Fruit fly (Drosophila melanogaster) whole organism, embryonic: ENCODE results near the gene H15.

ENCODE experiments used
- Adf1 ChIP-seq: fragments of 200-800 bp; sonication (Bioruptor generic); IDR thresholded peaks from 2 replicates; pipeline ENCODE4 v1.3.6; 2022; ENCODE audit warnings: missing biosample characterization, missing genetic modification characterization
- Blimp-1 ChIP-seq: fragments of 200-800 bp; sonication (Bioruptor generic); optimal IDR thresholded peaks from 3 replicates; lab custom pipeline; 2018; ENCODE audit warnings: missing biosample characterization, missing genetic modification characterization, mild to moderate bottlenecking, moderate library complexity, missing genetic modification reagents
- CG10321 ChIP-seq: fragments of 200-800 bp; sonication (Bioruptor generic); IDR thresholded peaks from 2 replicates; pipeline ENCODE4 v1.3.6; 2022; ENCODE audit warnings: missing biosample characterization, missing genetic modification characterization
- CG11398 ChIP-seq: fragments of 200-800 bp; sonication (Bioruptor generic); optimal IDR thresholded peaks from 2 replicates; lab custom pipeline; 2016; ENCODE audit warnings: missing biosample characterization, missing genetic modification characterization
- CG12219 ChIP-seq: fragments of 200-800 bp; sonication (Bioruptor generic); optimal IDR thresholded peaks from 3 replicates; lab custom pipeline; 2018; ENCODE audit warnings: missing biosample characterization, mild to moderate bottlenecking, missing genetic modification characterization
- CG1603 ChIP-seq: fragments of 200-800 bp; sonication (Bioruptor generic); optimal IDR thresholded peaks from 2 replicates; lab custom pipeline; 2019; ENCODE audit warnings: missing biosample characterization, mild to moderate bottlenecking, missing genetic modification characterization, moderate library complexity
- CG18011 ChIP-seq: fragments of 200-800 bp; sonication (Bioruptor generic); optimal IDR thresholded peaks from 2 replicates; lab custom pipeline; 2017; ENCODE audit warnings: missing biosample characterization, missing genetic modification characterization, mild to moderate bottlenecking, moderate library complexity, missing genotype
- CG2129 ChIP-seq: fragments of 200-800 bp; sonication (Bioruptor generic); IDR thresholded peaks from 2 replicates; pipeline ENCODE4 v1.3.6; 2022; ENCODE audit warnings: missing biosample characterization, missing genetic modification characterization; ENCODE audit not compliant: partially characterized antibody
- CG3838 ChIP-seq: fragments of 200-800 bp; sonication (Bioruptor generic); optimal IDR thresholded peaks from 3 replicates; lab custom pipeline; 2016; ENCODE audit warnings: missing biosample characterization, missing genetic modification characterization
- CG4328 ChIP-seq: fragments of 200-800 bp; sonication (Bioruptor generic); optimal IDR thresholded peaks from 3 replicates; lab custom pipeline; 2017; ENCODE audit warnings: missing biosample characterization, missing genetic modification reagents, missing genetic modification characterization
- CG8924 ChIP-seq: fragments of 200-800 bp; optimal IDR thresholded peaks from 3 replicates; lab custom pipeline; 2019; ENCODE audit warnings: missing biosample characterization, mild to moderate bottlenecking, missing genetic modification characterization, moderate library complexity
- CG9437 ChIP-seq: fragments of 200-800 bp; sonication (Bioruptor generic); optimal IDR thresholded peaks from 2 replicates; lab custom pipeline; 2018; ENCODE audit warnings: missing biosample characterization, mild to moderate bottlenecking, missing genetic modification characterization
- CG9727 ChIP-seq: fragments of 200-800 bp; sonication (Bioruptor generic); optimal IDR thresholded peaks from 3 replicates; lab custom pipeline; 2017; ENCODE audit warnings: missing biosample characterization, mild to moderate bottlenecking, missing genetic modification characterization
- Fer2 ChIP-seq: fragments of 200-800 bp; sonication (Bioruptor generic); optimal IDR thresholded peaks from 2 replicates; lab custom pipeline; 2018; ENCODE audit warnings: missing biosample characterization, mild to moderate bottlenecking, missing genetic modification characterization, moderate library complexity
- Fer3 ChIP-seq: fragments of 200-800 bp; sonication (Bioruptor generic); optimal IDR thresholded peaks from 2 replicates; lab custom pipeline; 2018; ENCODE audit warnings: missing biosample characterization, mild to moderate bottlenecking, missing genetic modification characterization, moderate library complexity
- H15 ChIP-seq: fragments of 200-800 bp; sonication (Bioruptor generic); IDR thresholded peaks from 3 replicates; pipeline ENCODE4 v1.3.6; 2022; ENCODE audit warnings: missing biosample characterization, missing genetic modification characterization
- HHEX ChIP-seq: fragments of 200-800 bp; sonication (Bioruptor generic); optimal IDR thresholded peaks from 3 replicates; lab custom pipeline; 2017; ENCODE audit warnings: missing biosample characterization, mild to moderate bottlenecking, missing genetic modification characterization, missing genetic modification reagents
- HLHmδ ChIP-seq: fragments of 200-800 bp; sonication (Bioruptor generic); optimal IDR thresholded peaks from 2 replicates; lab custom pipeline; 2018; ENCODE audit warnings: missing biosample characterization, mild to moderate bottlenecking, missing genetic modification characterization, moderate library complexity
- Hr3 ChIP-seq: fragments of 200-800 bp; sonication (Bioruptor generic); optimal IDR thresholded peaks from 3 replicates; lab custom pipeline; 2016; ENCODE audit warnings: missing biosample characterization, missing genetic modification characterization
- Hr51 ChIP-seq, 2 experiments: fragments of 200-800 bp; sonication (Bioruptor generic); optimal IDR thresholded peaks; 2 replicates in 1 of 2; 3 replicates in 1 of 2; lab custom pipeline; 2016 to 2018; ENCODE audit warnings: missing biosample characterization in 2 of 2, missing genetic modification characterization in 2 of 2, mild to moderate bottlenecking in 1 of 2, moderate library complexity in 1 of 2
- MBD-R2 ChIP-seq: fragments of 200-800 bp; sonication (Bioruptor generic); IDR thresholded peaks from 2 replicates; pipeline ENCODE4 v1.3.6; 2022; ENCODE audit warnings: missing biosample characterization, missing genetic modification characterization
- Med ChIP-seq: fragments of 200-800 bp; sonication (Bioruptor generic); peaks from one replicate; lab custom pipeline; 2016; ENCODE audit warnings: missing biosample characterization, missing genetic modification characterization, mild to moderate bottlenecking, inconsistent platforms, moderate library complexity
- NC2α ChIP-seq: fragments of 200-800 bp; sonication (Bioruptor generic); optimal IDR thresholded peaks from 2 replicates; lab custom pipeline; 2016; ENCODE audit warnings: missing biosample characterization, missing genetic modification characterization
- NK7.1 ChIP-seq: fragments of 200-800 bp; sonication (Bioruptor generic); optimal IDR thresholded peaks from 3 replicates; lab custom pipeline; 2016; ENCODE audit warnings: missing biosample characterization, missing genetic modification characterization
- PHDP ChIP-seq: fragments of 200-800 bp; sonication (Bioruptor generic); optimal IDR thresholded peaks from 3 replicates; lab custom pipeline; 2018; ENCODE audit warnings: missing biosample characterization, mild to moderate bottlenecking, missing genetic modification characterization, moderate library complexity
- Scr ChIP-seq: fragments of 200-800 bp; sonication (Bioruptor generic); IDR thresholded peaks from 2 replicates; pipeline ENCODE4 v1.3.6; 2022; ENCODE audit warnings: missing biosample characterization, missing genetic modification characterization; ENCODE audit not compliant: partially characterized antibody
- Side ChIP-seq: fragments of 200-800 bp; sonication (Bioruptor generic); optimal IDR thresholded peaks from 2 replicates; lab custom pipeline; 2016; ENCODE audit warnings: missing biosample characterization, missing genetic modification characterization
- Six4 ChIP-seq: fragments of 200-800 bp; sonication (Bioruptor generic); optimal IDR thresholded peaks from 2 replicates; lab custom pipeline; 2016; ENCODE audit warnings: missing biosample characterization, missing genetic modification characterization
- Sox100B ChIP-seq: fragments of 200-800 bp; sonication (Bioruptor generic); optimal IDR thresholded peaks from 3 replicates; lab custom pipeline; 2018; ENCODE audit warnings: missing biosample characterization, mild to moderate bottlenecking, missing genetic modification characterization
- Sox102F ChIP-seq: fragments of 200-800 bp; sonication (Bioruptor generic); optimal IDR thresholded peaks from 2 replicates; lab custom pipeline; 2018; ENCODE audit warnings: missing biosample characterization, mild to moderate bottlenecking, missing genetic modification characterization, moderate library complexity
- Stat92E ChIP-seq, 3 experiments: fragments of >200 bp in 2 of 3; fragments of 200-800 bp in 1 of 3; sonication (Bioruptor generic) in 1 of 3; optimal IDR thresholded peaks; 2 replicates each; lab custom pipeline; 2017 to 2019; ENCODE audit warnings: missing biosample characterization in 3 of 3, missing genetic modification characterization in 3 of 3, mild to moderate bottlenecking in 1 of 3, moderate library complexity in 1 of 3
- amos ChIP-seq: fragments of 200-800 bp; sonication (Bioruptor generic); IDR thresholded peaks from 2 replicates; pipeline ENCODE4 v1.3.6; 2022; ENCODE audit warnings: missing biosample characterization, missing genetic modification characterization; ENCODE audit not compliant: partially characterized antibody
- aop ChIP-seq: fragments of 200-800 bp; sonication (Bioruptor generic); IDR thresholded peaks from 2 replicates; pipeline ENCODE4 v1.3.6; 2022; ENCODE audit warnings: missing biosample characterization, missing genetic modification characterization
- crc ChIP-seq: fragments of 200-800 bp; sonication (Bioruptor generic); optimal IDR thresholded peaks from 2 replicates; lab custom pipeline; 2016; ENCODE audit warnings: missing biosample characterization, missing genetic modification characterization
- crol ChIP-seq: fragments of 200-800 bp; sonication (Bioruptor generic); IDR thresholded peaks from 2 replicates; pipeline ENCODE4 v1.3.6; 2022; ENCODE audit warnings: missing biosample characterization, missing genetic modification characterization
- ewg ChIP-seq: fragments of 200-800 bp; sonication (Bioruptor generic); optimal IDR thresholded peaks from 3 replicates; lab custom pipeline; 2017; ENCODE audit warnings: mild to moderate bottlenecking, missing biosample characterization, missing genetic modification reagents, missing genetic modification characterization
- exex ChIP-seq: fragments of 200-800 bp; sonication (Bioruptor generic); optimal IDR thresholded peaks from 4 replicates; lab custom pipeline; 2018; ENCODE audit warnings: missing biosample characterization, mild to moderate bottlenecking, missing genetic modification characterization, moderate library complexity
- gfzf ChIP-seq: fragments of 200-800 bp; sonication (Bioruptor generic); optimal IDR thresholded peaks from 2 replicates; lab custom pipeline; 2016; ENCODE audit warnings: missing biosample characterization, mild to moderate bottlenecking, missing genetic modification characterization, moderate library complexity
- hth ChIP-seq: fragments of >200 bp; optimal IDR thresholded peaks from 2 replicates; lab custom pipeline; 2017; ENCODE audit warnings: inconsistent platforms
- lola ChIP-seq, 3 experiments: fragments of >200 bp in 2 of 3; fragments of 200-800 bp in 1 of 3; sonication (Bioruptor generic) in 1 of 3; optimal IDR thresholded peaks; 2 replicates each; lab custom pipeline; 2017 to 2019; ENCODE audit warnings: missing biosample characterization in 3 of 3, missing genetic modification characterization in 3 of 3, mild to moderate bottlenecking in 1 of 3, moderate library complexity in 1 of 3
- nau ChIP-seq: fragments of 200-800 bp; sonication (Bioruptor generic); optimal IDR thresholded peaks from 3 replicates; lab custom pipeline; 2017; ENCODE audit warnings: missing biosample characterization, mild to moderate bottlenecking, missing genetic modification characterization, missing genetic modification reagents
- nerfin-1 ChIP-seq: fragments of 200-800 bp; sonication (Bioruptor generic); optimal IDR thresholded peaks from 3 replicates; lab custom pipeline; 2019; ENCODE audit warnings: missing biosample characterization, mild to moderate bottlenecking, missing genetic modification characterization, moderate library complexity
- oc ChIP-seq: fragments of 200-800 bp; sonication (Bioruptor generic); optimal IDR thresholded peaks from 2 replicates; lab custom pipeline; 2018; ENCODE audit warnings: missing biosample characterization, mild to moderate bottlenecking, missing genetic modification characterization, moderate library complexity
- p53 ChIP-seq: fragments of 200-800 bp; sonication (Bioruptor generic); optimal IDR thresholded peaks from 2 replicates; lab custom pipeline; 2016; ENCODE audit warnings: missing biosample characterization, missing genetic modification characterization
- pfk ChIP-seq: fragments of 200-800 bp; sonication (Bioruptor generic); optimal IDR thresholded peaks from 2 replicates; lab custom pipeline; 2018; ENCODE audit warnings: missing biosample characterization, mild to moderate bottlenecking, missing genetic modification characterization, moderate library complexity
- sens ChIP-seq: fragments of 200-800 bp; sonication (Bioruptor generic); peaks from one replicate; lab custom pipeline; 2016; ENCODE audit warnings: missing biosample characterization, missing genetic modification characterization
- stwl ChIP-seq: fragments of 200-800 bp; sonication (Bioruptor generic); optimal IDR thresholded peaks from 3 replicates; lab custom pipeline; 2018; ENCODE audit warnings: missing biosample characterization, mild to moderate bottlenecking, missing genetic modification characterization, moderate library complexity
- trem ChIP-seq: fragments of 200-800 bp; optimal IDR thresholded peaks from 3 replicates; lab custom pipeline; 2019; ENCODE audit warnings: missing biosample characterization, mild to moderate bottlenecking, missing genetic modification characterization, moderate library complexity
- zf30C ChIP-seq: fragments of 200-800 bp; sonication (Bioruptor generic); optimal IDR thresholded peaks from 3 replicates; lab custom pipeline; 2018; ENCODE audit warnings: missing biosample characterization, mild to moderate bottlenecking, missing genetic modification characterization
- zfh2 ChIP-seq: fragments of 200-800 bp; sonication (Bioruptor generic); optimal IDR thresholded peaks from 2 replicates; lab custom pipeline; 2016; ENCODE audit warnings: missing biosample characterization, missing genetic modification characterization

Gene H15

DNA sequence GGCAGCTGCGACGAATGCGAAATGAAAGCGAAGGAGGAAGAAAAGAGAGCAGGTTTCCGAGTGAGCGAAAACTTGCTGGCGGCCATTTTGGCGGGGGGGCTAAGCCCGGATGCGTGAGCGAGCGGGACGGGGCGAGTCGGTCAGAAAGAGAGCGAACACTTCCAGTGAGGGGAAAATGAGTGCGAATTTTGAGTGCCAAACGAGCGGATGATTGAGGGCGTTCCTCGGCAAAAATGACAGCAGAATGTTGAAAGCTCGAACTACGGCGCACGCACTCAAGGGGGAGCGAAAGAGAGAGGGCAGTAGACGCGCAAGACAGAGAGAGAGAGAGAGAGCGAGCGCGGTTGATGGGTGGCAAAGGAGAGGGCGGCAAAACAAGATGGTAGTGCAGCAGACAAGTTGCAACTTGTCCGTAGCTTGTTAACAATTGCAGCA, 17.5 kb downstream of the H15 start (continued):
- TF ChIP-seq CG2129 (GFP tag; lab: Robert Waterston, UW) (no peak), gfzf (GFP tag; lab: Kevin White, UChicago) (no peak), CG1603 (tag; lab: Kevin White, UChicago) (no peak), Scr (GFP tag; lab: Robert Waterston, UW) (no peak), Med (peak; percentile 63), CG12219 (GFP tag; lab: Kevin White, UChicago) (no peak), MBD-R2 (GFP tag; lab: Robert Waterston, UW) (no peak), nerfin-1 (tag; lab: Kevin White, UChicago) (peak; percentile 9), sens (GFP tag; lab: Kevin White, UChicago) (peak; percentile 50), CG8924 (tag; lab: Kevin White, UChicago) (no peak), H15 (0 out of 3 replicates have a peak, but pooled peaks have one; percentile 40), PHDP (no peak), zfh2 (GFP tag; lab: Kevin White, UChicago) (no peak), zf30C (GFP tag; lab: Kevin White, UChicago) (no peak), trem (tag; lab: Kevin White, UChicago) (no peak), Blimp-1 (GFP tag; lab: Kevin White, UChicago) (no peak), CG4328 (no peak), CG18011 (no peak), exex (tag; lab: Kevin White, UChicago) (no peak), CG9437 (GFP tag; lab: Kevin White, UChicago) (no peak), Stat92E (GFP tag; optimal IDR thresholded peaks at IDR 0.05; lab: Kevin White, UChicago) (no peak), hth (lab: Kevin White, UChicago) (no peak), crol (GFP tag; lab: Robert Waterston, UW) (peak; percentile 81), crc (GFP tag; lab: Kevin White, UChicago) (no peak), Sox102F (GFP tag; lab: Kevin White, UChicago) (no peak), Six4 (no peak), nau (GFP tag; lab: Kevin White, UChicago) (no peak), pfk (GFP tag; lab: Kevin White, UChicago) (no peak), CG10321 (peak; percentile 83), amos (GFP tag; lab: Robert Waterston, UW) (peak; percentile 37; the same call in 1 of the 2 replicates), oc (tag; lab: Kevin White, UChicago) (no peak), CG9727 (GFP tag; lab: Kevin White, UChicago) (no peak), HLHmδ (GFP tag; lab: Kevin White, UChicago) (no peak), CG3838 (GFP tag; lab: Kevin White, UChicago) (no peak), Fer2 (no peak), Hr3 (GFP tag; lab: Kevin White, UChicago) (no peak), Hr51 (GFP tag; optimal IDR thresholded peaks at IDR 0.05; lab: Kevin White, UChicago) (no peak), ewg (GFP tag; lab: Kevin White, UChicago) (peak; percentile 84), CG11398 (GFP tag; lab: Kevin White, UChicago) (no peak), Fer3 (tag; lab: Kevin White, UChicago) (no peak), lola (GFP tag; optimal IDR thresholded peaks at IDR 0.05; lab: Kevin White, UChicago) (no peak), aop (no peak), HHEX (no peak), Adf1 (GFP tag; lab: Robert Waterston, UW) (peak; percentile 66), p53 (GFP tag; lab: Kevin White, UChicago) (peak; percentile 94), Sox100B (GFP tag; lab: Kevin White, UChicago) (no peak), Side (GFP tag; lab: Kevin White, UChicago) (no peak), stwl (tag; lab: Kevin White, UChicago) (no peak), NC2α (GFP tag; lab: Kevin White, UChicago) (no peak), NK7.1 (GFP tag; lab: Kevin White, UChicago) (no peak)
